Worm (Caenorhabditis elegans) whole organism, L4 larva: Measurements from ENCODE around the gene F23H12.10.

ENCODE experiments used
- D1046.2 ChIP-seq: fragments of 200-800 bp; sonication (Bioruptor generic); IDR thresholded peaks from 2 replicates; pipeline ENCODE4 v1.3.6; 2022; ENCODE audit warnings: missing genetic modification characterization, missing compliant biosample characterization
- F26F4.8 ChIP-seq: fragments of 200-800 bp; sonication (Bioruptor generic); conservative IDR thresholded peaks from 2 replicates; pipeline ENCODE4 v1.3.6; 2022; ENCODE audit warnings: missing genetic modification characterization, missing compliant biosample characterization
- F44E2.7 ChIP-seq: fragments of 200-800 bp; sonication (Bioruptor generic); IDR thresholded peaks from 2 replicates; pipeline ENCODE4 v2.1.2; 2022; ENCODE audit warnings: missing genetic modification characterization, missing compliant biosample characterization
- F49E8.2 ChIP-seq: sonication (generic microtip); optimal IDR thresholded peaks from 2 replicates; lab custom pipeline; 2016; ENCODE audit warnings: missing compliant biosample characterization, mild to moderate bottlenecking, missing genetic modification characterization, borderline replicate concordance
- Y48G9A.11 ChIP-seq: fragments of 200-800 bp; sonication (Bioruptor generic); IDR thresholded peaks from 2 replicates; pipeline ENCODE4 v1.3.6; 2022; ENCODE audit warnings: missing genetic modification reagents, missing genetic modification characterization, missing compliant biosample characterization
- ZK337.2 ChIP-seq: fragments of 200-800 bp; sonication (Bioruptor generic); IDR thresholded peaks from 2 replicates; pipeline ENCODE4 v1.3.6; 2022; ENCODE audit warnings: missing genetic modification reagents, missing genetic modification characterization, missing compliant biosample characterization
- ZK546.5 ChIP-seq, 2 experiments: sonication (generic microtip); optimal IDR thresholded peaks; 2 replicates each; lab custom pipeline; 2017; ENCODE audit warnings: missing biosample characterization in 2 of 2, missing genetic modification characterization in 2 of 2
- aha-1 ChIP-seq: fragments of 150-350 bp; peaks from one replicate; lab custom pipeline; 2014; ENCODE audit warnings: missing biosample characterization, missing genetic modification characterization
- aly-2 ChIP-seq: sonication (generic microtip); optimal IDR thresholded peaks from 2 replicates; lab custom pipeline; 2018; ENCODE audit warnings: missing biosample characterization, missing genetic modification characterization
- arid-1 ChIP-seq: fragments of 200-800 bp; sonication (Bioruptor generic); conservative IDR thresholded peaks from 2 replicates; pipeline ENCODE4 v1.3.6; 2022; ENCODE audit warnings: missing genetic modification reagents, missing genetic modification characterization, missing compliant biosample characterization
- attf-4 ChIP-seq: sonication (generic microtip); optimal IDR thresholded peaks from 3 replicates; lab custom pipeline; 2017; ENCODE audit warnings: missing biosample characterization, missing genetic modification characterization
- ceh-20 ChIP-seq: fragments of 200-800 bp; sonication (Bioruptor generic); IDR thresholded peaks from 2 replicates; pipeline ENCODE4 v1.3.6; 2022; ENCODE audit warnings: missing genetic modification reagents, missing genetic modification characterization, missing compliant biosample characterization
- ceh-28 ChIP-seq: fragments of 150-350 bp; optimal IDR thresholded peaks from 2 replicates; lab custom pipeline; 2014; ENCODE audit warnings: missing biosample characterization, missing genetic modification reagents, missing genetic modification characterization
- ceh-32 ChIP-seq: sonication (generic microtip); optimal IDR thresholded peaks from 2 replicates; lab custom pipeline; 2016; ENCODE audit warnings: mild to moderate bottlenecking, missing genetic modification characterization, missing compliant biosample characterization; ENCODE audit not compliant: poor library complexity
- ceh-44 ChIP-seq: fragments of 200-800 bp; sonication (Bioruptor generic); IDR thresholded peaks from 2 replicates; pipeline ENCODE4 v1.3.6; 2022; ENCODE audit warnings: missing genetic modification reagents, missing genetic modification characterization, missing compliant biosample characterization
- daf-16 ChIP-seq, 3 experiments: sonication (generic microtip); optimal IDR thresholded peaks; 2 replicates each; lab custom pipeline; 2016 to 2017; ENCODE audit warnings: missing genetic modification characterization in 3 of 3, missing genetic modification reagents in 3 of 3, mild to moderate bottlenecking in 2 of 3, missing compliant biosample characterization in 2 of 3, missing biosample characterization in 1 of 3, moderate library complexity in 1 of 3
- dmd-6 ChIP-seq: fragments of 200-800 bp; sonication (Bioruptor generic); IDR thresholded peaks from 2 replicates; pipeline ENCODE4 v1.3.6; 2022; ENCODE audit warnings: missing genetic modification reagents, missing genetic modification characterization, missing compliant biosample characterization
- dpl-1 ChIP-seq: fragments of 150-350 bp; optimal IDR thresholded peaks from 2 replicates; lab custom pipeline; 2014; ENCODE audit warnings: missing biosample characterization, missing genetic modification reagents, missing genetic modification characterization
- dve-1 ChIP-seq: sonication (generic microtip); optimal IDR thresholded peaks from 2 replicates; lab custom pipeline; 2017; ENCODE audit warnings: antibody characterized with exemption, mild to moderate bottlenecking, missing genetic modification characterization, missing compliant biosample characterization; ENCODE audit not compliant: insufficient read depth
- egl-27 ChIP-seq: sonication (generic microtip); optimal IDR thresholded peaks from 3 replicates; lab custom pipeline; 2017; ENCODE audit warnings: missing biosample characterization, missing genetic modification reagents, missing genetic modification characterization
- fkh-10 ChIP-seq: fragments of 150-350 bp; optimal IDR thresholded peaks from 2 replicates; lab custom pipeline; 2014; ENCODE audit warnings: missing biosample characterization, missing genetic modification reagents, missing genetic modification characterization
- fos-1 ChIP-seq: fragments of 150-350 bp; optimal IDR thresholded peaks from 2 replicates; lab custom pipeline; 2014; ENCODE audit warnings: missing biosample characterization, missing genetic modification characterization
- hif-1 ChIP-seq, 2 experiments: sonication (generic microtip); optimal IDR thresholded peaks; 2 replicates each; lab custom pipeline; 2016 to 2017; ENCODE audit warnings: missing compliant biosample characterization in 2 of 2, missing genetic modification characterization in 2 of 2, missing genetic modification reagents in 2 of 2, missing genotype in 2 of 2, mild to moderate bottlenecking in 1 of 2
- hmg-1.1 ChIP-seq: fragments of 200-800 bp; sonication (Bioruptor generic); IDR thresholded peaks from 2 replicates; pipeline ENCODE4 v1.3.6; 2022; ENCODE audit warnings: missing genetic modification reagents, missing genetic modification characterization, missing compliant biosample characterization
- lim-7 ChIP-seq: fragments of 200-800 bp; sonication (Bioruptor generic); IDR thresholded peaks from 2 replicates; pipeline ENCODE4 v1.3.6; 2022; ENCODE audit warnings: missing genetic modification characterization, missing compliant biosample characterization
- lin-29 ChIP-seq: fragments of 200-800 bp; sonication (Bioruptor generic); IDR thresholded peaks from 2 replicates; pipeline ENCODE4 v1.3.6; 2022; ENCODE audit warnings: missing genetic modification reagents, missing genetic modification characterization, missing compliant biosample characterization
- lin-38 ChIP-seq: fragments of 200-800 bp; sonication (Bioruptor generic); IDR thresholded peaks from 2 replicates; pipeline ENCODE4 v1.3.6; 2022; ENCODE audit warnings: missing genetic modification reagents, missing genetic modification characterization, missing compliant biosample characterization
- lsy-2 ChIP-seq, 2 experiments: fragments of 150-350 bp in 1 of 2; sonication (generic microtip) in 1 of 2; optimal IDR thresholded peaks; 2 replicates each; lab custom pipeline; 2014 to 2017; ENCODE audit warnings: missing biosample characterization in 2 of 2, missing genetic modification characterization in 2 of 2
- madf-5 ChIP-seq, 2 experiments: fragments of 200-800 bp; sonication (Bioruptor generic); IDR thresholded peaks; 2 replicates each; pipeline ENCODE4 v1.3.6; 2022; ENCODE audit warnings: missing compliant biosample characterization in 2 of 2, missing genetic modification characterization in 2 of 2
- mdl-1 ChIP-seq, 2 experiments: fragments of 150-350 bp in 1 of 2; sonication (generic microtip) in 1 of 2; optimal IDR thresholded peaks; 2 replicates each; lab custom pipeline; 2014 to 2017; ENCODE audit warnings: missing biosample characterization in 2 of 2, missing genetic modification characterization in 2 of 2
- mdt-29 ChIP-seq: fragments of 200-800 bp; sonication (Bioruptor generic); IDR thresholded peaks from 2 replicates; pipeline ENCODE4 v1.3.6; 2022; ENCODE audit warnings: missing genetic modification reagents, missing genetic modification characterization, missing compliant biosample characterization
- mep-1 ChIP-seq: fragments of 150-350 bp; sonication (generic microtip); optimal IDR thresholded peaks from 3 replicates; lab custom pipeline; 2014; ENCODE audit warnings: missing biosample characterization, missing genetic modification characterization
- mxl-2 ChIP-seq: fragments of 200-800 bp; sonication (Bioruptor generic); conservative IDR thresholded peaks from 2 replicates; pipeline ENCODE4 v1.3.6; 2022; ENCODE audit warnings: missing genetic modification reagents, missing genetic modification characterization, missing compliant biosample characterization
- mxl-3 ChIP-seq: fragments of 200-800 bp; sonication (Bioruptor generic); optimal IDR thresholded peaks from 2 replicates; lab custom pipeline; 2018; ENCODE audit warnings: mild to moderate bottlenecking, missing genetic modification characterization, missing compliant biosample characterization
- nhr-10 ChIP-seq: fragments of 150-350 bp; optimal IDR thresholded peaks from 2 replicates; lab custom pipeline; 2014; ENCODE audit warnings: missing biosample characterization, missing genetic modification characterization
- nhr-102 ChIP-seq: sonication (generic microtip); optimal IDR thresholded peaks from 2 replicates; lab custom pipeline; 2016; ENCODE audit warnings: mild to moderate bottlenecking, missing genetic modification characterization, moderate library complexity, missing compliant biosample characterization
- nhr-28 ChIP-seq: fragments of 150-350 bp; optimal IDR thresholded peaks from 2 replicates; lab custom pipeline; 2014; ENCODE audit warnings: missing biosample characterization, missing genetic modification characterization
- nhr-48 ChIP-seq: sonication (generic microtip); optimal IDR thresholded peaks from 2 replicates; lab custom pipeline; 2016; ENCODE audit warnings: mild to moderate bottlenecking, missing genetic modification characterization, missing compliant biosample characterization
- nhr-77 ChIP-seq: fragments of 150-350 bp; optimal IDR thresholded peaks from 2 replicates; lab custom pipeline; 2014; ENCODE audit warnings: missing biosample characterization, missing genetic modification characterization
- rbr-2 ChIP-seq: sonication (generic microtip); optimal IDR thresholded peaks from 2 replicates; lab custom pipeline; 2016; ENCODE audit warnings: missing genotype, missing genetic modification characterization, missing compliant biosample characterization
- snpc-1.2 ChIP-seq: fragments of 200-800 bp; sonication (Bioruptor generic); IDR thresholded peaks from 2 replicates; pipeline ENCODE4 v1.3.6; 2022; ENCODE audit warnings: missing genetic modification reagents, missing genetic modification characterization, missing compliant biosample characterization
- spr-1 ChIP-seq: sonication (generic microtip); optimal IDR thresholded peaks from 2 replicates; lab custom pipeline; 2016; ENCODE audit warnings: mild to moderate bottlenecking, missing genetic modification characterization, missing compliant biosample characterization
- spr-3 ChIP-seq: fragments of 200-800 bp; sonication (Bioruptor generic); optimal IDR thresholded peaks from 2 replicates; lab custom pipeline; 2018; ENCODE audit warnings: mild to moderate bottlenecking, missing genetic modification characterization, missing compliant biosample characterization
- unc-39 ChIP-seq: sonication (generic microtip); optimal IDR thresholded peaks from 2 replicates; lab custom pipeline; 2017; ENCODE audit warnings: missing biosample characterization, missing genetic modification characterization
- zfp-2 ChIP-seq: sonication (generic microtip); optimal IDR thresholded peaks from 2 replicates; lab custom pipeline; 2016; ENCODE audit warnings: mild to moderate bottlenecking, missing genetic modification characterization, missing compliant biosample characterization
- zfp-3 ChIP-seq: fragments of 200-800 bp; sonication (Bioruptor generic); conservative IDR thresholded peaks from 2 replicates; pipeline ENCODE4 v1.3.6; 2022; ENCODE audit warnings: missing genetic modification reagents, missing genetic modification characterization, missing compliant biosample characterization
- zip-11 ChIP-seq: fragments of 200-800 bp; sonication (Bioruptor generic); IDR thresholded peaks from 2 replicates; pipeline ENCODE4 v1.3.6; 2022; ENCODE audit warnings: missing genetic modification characterization, missing compliant biosample characterization
- ztf-11 ChIP-seq: fragments of 150-350 bp; optimal IDR thresholded peaks from 2 replicates; lab custom pipeline; 2014; ENCODE audit warnings: missing biosample characterization, missing genetic modification characterization

Gene F23H12.10

DNA sequence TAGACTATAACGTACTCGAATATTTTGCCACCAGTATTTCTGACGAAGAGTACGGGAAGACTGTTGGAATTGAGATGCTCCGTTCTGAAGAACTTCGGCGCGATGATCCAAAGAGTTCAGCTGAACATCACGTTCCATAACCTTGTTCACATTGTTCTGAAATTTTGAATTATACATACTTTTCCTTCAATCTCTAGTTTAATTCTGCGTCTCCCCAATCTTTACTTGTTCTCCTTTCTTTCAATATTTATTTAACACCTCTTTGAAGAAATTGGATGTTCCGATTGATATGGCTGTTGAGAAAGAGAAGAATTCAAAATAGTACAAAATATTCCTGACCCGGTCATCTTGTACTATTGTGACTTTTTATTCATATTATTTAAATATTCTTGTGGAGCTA is 29.2 kb downstream of the F23H12.10 start, which contains the start of gene F23H12.3:
Gene F23H12.3 (plus strand): TSS at position 301 of the 400 bp plus-strand sequence.
- TF ChIP-seq nhr-48 (tag; lab: Kevin White, UChicago): no peak
- TF ChIP-seq lim-7 (GFP tag; lab: Robert Waterston, UW): no peak
- TF ChIP-seq, all 104 proteins: peak for 0

- TF ChIP-seq zip-11 (no peak), lin-38 (GFP tag; lab: Robert Waterston, UW) (peak; percentile 91), snpc-1.2 (GFP tag; lab: Robert Waterston, UW) (0 out of 2 replicates have a peak, but pooled peaks have one; percentile 62), F26F4.8 (no peak), zfp-2 (tag; lab: Kevin White, UChicago) (peak; percentile 49), mdt-29 (0 out of 2 replicates have a peak, but pooled peaks have one; percentile 14), ZK546.5 (tag; optimal IDR thresholded peaks at IDR 0.05; lab: Kevin White, UChicago) (no peak), unc-39 (tag; lab: Kevin White, UChicago) (no peak), nhr-102 (peak; percentile 93), ceh-20 (GFP tag; lab: Robert Waterston, UW) (peak; percentile 86), spr-1 (tag; lab: Kevin White, UChicago) (peak; percentile 83), daf-16 (GFP tag; optimal IDR thresholded peaks at IDR 0.05; lab: Kevin White, UChicago) (peak; percentile 46 to 79), daf-16 (tag; optimal IDR thresholded peaks at IDR 0.05; lab: Kevin White, UChicago) (no peak), ztf-11 (tag; lab: Kevin White, UChicago) (no peak), mep-1 (tag; lab: Kevin White, UChicago) (peak; percentile 95), mxl-3 (GFP tag; lab: Kevin White, UChicago) (no peak), spr-3 (GFP tag; lab: Kevin White, UChicago) (peak; percentile 56), nhr-77 (tag; lab: Kevin White, UChicago) (peak; percentile 91), dve-1 (tag; lab: Kevin White, UChicago) (peak; percentile 94), F44E2.7 (no peak), dpl-1 (GFP tag; lab: Kevin White, UChicago) (peak; percentile 99), hmg-1.1 (GFP tag; lab: Robert Waterston, UW) (peak; percentile 85), ceh-32 (tag; lab: Kevin White, UChicago) (peak; percentile 55), mxl-2 (GFP tag; lab: Robert Waterston, UW) (no peak), mdl-1 (tag; optimal IDR thresholded peaks at IDR 0.05; lab: Kevin White, UChicago) (peak in 1 of 2 experiments; percentile 64), attf-4 (tag; lab: Kevin White, UChicago) (no peak), fkh-10 (peak; percentile 89), madf-5 (GFP tag; IDR thresholded peaks at IDR 0.05; lab: Robert Waterston, UW) (no peak), Y48G9A.11 (peak; percentile 90), lsy-2 (tag; optimal IDR thresholded peaks at IDR 0.05; lab: Kevin White, UChicago) (peak; percentile 71 to 96), lin-29 (GFP tag; lab: Robert Waterston, UW) (peak; percentile 84), nhr-10 (tag; lab: Kevin White, UChicago) (no peak), ZK337.2 (no peak), aly-2 (tag; lab: Kevin White, UChicago) (no peak), nhr-28 (tag; lab: Kevin White, UChicago) (peak; percentile 69), F49E8.2 (tag; lab: Kevin White, UChicago) (peak; percentile 69), dmd-6 (GFP tag; lab: Robert Waterston, UW) (no peak; the same call in none of the 2 replicates), hif-1 (tag; optimal IDR thresholded peaks at IDR 0.05; lab: Kevin White, UChicago) (peak; percentile 51 to 63), fos-1 (tag; lab: Kevin White, UChicago) (no peak), zfp-3 (GFP tag; lab: Robert Waterston, UW) (no peak; the same call in 1 of the 2 replicates), egl-27 (no peak), rbr-2 (tag; lab: Kevin White, UChicago) (peak; percentile 94), arid-1 (GFP tag; lab: Robert Waterston, UW) (peak; percentile 55), ceh-44 (GFP tag; lab: Robert Waterston, UW) (no peak), aha-1 (tag; lab: Kevin White, UChicago) (peak; percentile 86), D1046.2 (GFP tag; lab: Robert Waterston, UW) (no peak), ceh-28 (no peak)
Measured at ce11 chrV:12343419-12343969, 30.6 kb downstream of the F23H12.10 start, which contains the start of gene tomm-20. Gene tomm-20, minus strand, starts transcription at chrV:12343469.
